Fruit fly (Drosophila melanogaster) whole organism, embryonic: ENCODE measurements around the gene kek4.

Experiments used
- Ada2b ChIP-seq: fragments of 200-800 bp; sonication (Bioruptor generic); IDR thresholded peaks from 2 replicates; pipeline ENCODE4 v1.3.6; 2022; ENCODE audit warnings: missing biosample characterization, missing genetic modification characterization
- CG10209 ChIP-seq: fragments of 200-800 bp; sonication (Bioruptor generic); optimal IDR thresholded peaks from 3 replicates; lab custom pipeline; 2017; ENCODE audit warnings: missing biosample characterization, mild to moderate bottlenecking, missing genetic modification characterization, missing genetic modification reagents
- CG12659 ChIP-seq: fragments of 200-800 bp; sonication (Bioruptor generic); optimal IDR thresholded peaks from 3 replicates; lab custom pipeline; 2017; ENCODE audit warnings: mild to moderate bottlenecking, missing biosample characterization, missing genetic modification reagents, missing genetic modification characterization
- CG13894 ChIP-seq: fragments of 200-800 bp; sonication (Bioruptor generic); optimal IDR thresholded peaks from 3 replicates; lab custom pipeline; 2018; ENCODE audit warnings: missing biosample characterization, mild to moderate bottlenecking, missing genetic modification characterization, moderate library complexity
- CG15269 ChIP-seq: fragments of 200-800 bp; sonication (Bioruptor generic); optimal IDR thresholded peaks from 2 replicates; lab custom pipeline; 2018; ENCODE audit warnings: missing biosample characterization, mild to moderate bottlenecking, missing genetic modification characterization, moderate library complexity
- CG1602 ChIP-seq: fragments of 200-800 bp; sonication (Bioruptor generic); optimal IDR thresholded peaks from 3 replicates; lab custom pipeline; 2016; ENCODE audit warnings: missing biosample characterization, missing genetic modification characterization
- CG16779 ChIP-seq: fragments of 200-800 bp; sonication (Bioruptor generic); IDR thresholded peaks from 2 replicates; pipeline ENCODE4 v1.3.6; 2022; ENCODE audit warnings: missing biosample characterization, missing genetic modification characterization
- CG17612 ChIP-seq: fragments of 200-800 bp; sonication (Bioruptor generic); IDR thresholded peaks from 2 replicates; pipeline ENCODE4 v1.3.6; 2022; ENCODE audit warnings: missing biosample characterization, missing genetic modification characterization
- CG18262 ChIP-seq: fragments of 200-800 bp; optimal IDR thresholded peaks from 3 replicates; lab custom pipeline; 2019; ENCODE audit warnings: missing biosample characterization, mild to moderate bottlenecking, missing genetic modification characterization, moderate library complexity
- CG18476 ChIP-seq: fragments of 200-800 bp; sonication (Bioruptor generic); optimal IDR thresholded peaks from 2 replicates; lab custom pipeline; 2016; ENCODE audit warnings: missing biosample characterization, mild to moderate bottlenecking, missing genetic modification characterization
- CG2120 ChIP-seq: fragments of 200-800 bp; sonication (Bioruptor generic); optimal IDR thresholded peaks from 3 replicates; lab custom pipeline; 2016; ENCODE audit warnings: missing biosample characterization, missing genetic modification characterization
- CG3065 ChIP-seq: fragments of 200-800 bp; sonication (Bioruptor generic); optimal IDR thresholded peaks from 2 replicates; lab custom pipeline; 2016; ENCODE audit warnings: missing biosample characterization, missing genetic modification characterization
- CG34224 ChIP-seq: fragments of 200-800 bp; sonication (Bioruptor generic); IDR thresholded peaks from 3 replicates; pipeline ENCODE4 v1.3.6; 2022; ENCODE audit warnings: missing biosample characterization, missing genetic modification characterization; ENCODE audit not compliant: partially characterized antibody
- CG34376 ChIP-seq: fragments of 200-800 bp; sonication (Bioruptor generic); optimal IDR thresholded peaks from 2 replicates; lab custom pipeline; 2018; ENCODE audit warnings: missing biosample characterization, mild to moderate bottlenecking, missing genetic modification characterization
- CG3838 ChIP-seq: fragments of 200-800 bp; sonication (Bioruptor generic); optimal IDR thresholded peaks from 3 replicates; lab custom pipeline; 2016; ENCODE audit warnings: missing biosample characterization, missing genetic modification characterization
- CG4282 ChIP-seq: fragments of 200-800 bp; sonication (Bioruptor generic); optimal IDR thresholded peaks from 2 replicates; lab custom pipeline; 2016; ENCODE audit warnings: missing biosample characterization, missing genetic modification characterization
- CG6765 ChIP-seq: fragments of 200-800 bp; sonication (Bioruptor generic); optimal IDR thresholded peaks from 3 replicates; lab custom pipeline; 2017; ENCODE audit warnings: missing biosample characterization, mild to moderate bottlenecking, missing genetic modification characterization
- CG7357 ChIP-seq: fragments of 200-800 bp; sonication (Bioruptor generic); IDR thresholded peaks from 3 replicates; pipeline ENCODE4 v1.3.6; 2022; ENCODE audit warnings: missing biosample characterization, missing genetic modification characterization
- CG8290 ChIP-seq, 3 experiments: fragments of 200-800 bp; sonication (Bioruptor generic); optimal IDR thresholded peaks; 2 replicates each; lab custom pipeline; 2016 to 2019; ENCODE audit warnings: missing biosample characterization in 3 of 3, missing genetic modification characterization in 3 of 3, mild to moderate bottlenecking in 2 of 3, moderate library complexity in 1 of 3
- CG9817 ChIP-seq: fragments of 200-800 bp; sonication (Bioruptor generic); optimal IDR thresholded peaks from 2 replicates; lab custom pipeline; 2018; ENCODE audit warnings: missing biosample characterization, mild to moderate bottlenecking, missing genetic modification characterization, moderate library complexity
- CG9932 ChIP-seq: fragments of 200-800 bp; sonication (Bioruptor generic); IDR thresholded peaks from 2 replicates; pipeline ENCODE4 v1.3.6; 2022; ENCODE audit warnings: missing biosample characterization, missing genetic modification characterization
- Eip74EF ChIP-seq, 2 experiments: fragments of 200-800 bp in 1 of 2; fragments of >200 bp in 1 of 2; sonication (Bioruptor generic) in 1 of 2; optimal IDR thresholded peaks; 2 replicates each; lab custom pipeline; 2017 to 2019; ENCODE audit warnings: missing biosample characterization in 2 of 2, missing genetic modification characterization in 2 of 2, mild to moderate bottlenecking in 1 of 2, moderate library complexity in 1 of 2
- Fer3 ChIP-seq: fragments of 200-800 bp; sonication (Bioruptor generic); optimal IDR thresholded peaks from 2 replicates; lab custom pipeline; 2018; ENCODE audit warnings: missing biosample characterization, mild to moderate bottlenecking, missing genetic modification characterization, moderate library complexity
- HLHmδ ChIP-seq: fragments of 200-800 bp; sonication (Bioruptor generic); optimal IDR thresholded peaks from 2 replicates; lab custom pipeline; 2018; ENCODE audit warnings: missing biosample characterization, mild to moderate bottlenecking, missing genetic modification characterization, moderate library complexity
- Hey ChIP-seq: fragments of 200-800 bp; sonication (Bioruptor generic); optimal IDR thresholded peaks from 3 replicates; lab custom pipeline; 2018; ENCODE audit warnings: missing biosample characterization, mild to moderate bottlenecking, missing genetic modification characterization
- Six4 ChIP-seq: fragments of 200-800 bp; sonication (Bioruptor generic); optimal IDR thresholded peaks from 2 replicates; lab custom pipeline; 2016; ENCODE audit warnings: missing biosample characterization, missing genetic modification characterization
- Trl ChIP-seq, 3 experiments: fragments of >200 bp in 2 of 3; fragments of 200-800 bp in 1 of 3; sonication (Bioruptor generic) in 1 of 3; optimal IDR thresholded peaks; 2 replicates in 1 of 3; 3 replicates in 2 of 3; lab custom pipeline; 2016 to 2017; ENCODE audit warnings: missing biosample characterization in 1 of 3, missing genetic modification characterization in 1 of 3
- YL-1 ChIP-seq: fragments of 200-800 bp; sonication (Bioruptor generic); optimal IDR thresholded peaks from 3 replicates; lab custom pipeline; 2017; ENCODE audit warnings: missing biosample characterization, mild to moderate bottlenecking, missing genetic modification characterization
- ac ChIP-seq: fragments of 200-800 bp; sonication (Bioruptor generic); optimal IDR thresholded peaks from 3 replicates; lab custom pipeline; 2017; ENCODE audit warnings: missing biosample characterization, mild to moderate bottlenecking, missing genetic modification characterization
- al ChIP-seq: fragments of 200-800 bp; sonication (Bioruptor generic); IDR thresholded peaks from 2 replicates; pipeline ENCODE4 v1.3.6; 2022; ENCODE audit warnings: missing biosample characterization, missing genetic modification characterization
- br ChIP-seq: fragments of >200 bp; optimal IDR thresholded peaks from 2 replicates; lab custom pipeline; 2017
- btn ChIP-seq: fragments of 200-800 bp; sonication (Bioruptor generic); optimal IDR thresholded peaks from 2 replicates; lab custom pipeline; 2016; ENCODE audit warnings: missing biosample characterization, missing genetic modification characterization
- chinmo ChIP-seq: fragments of 200-800 bp; sonication (Bioruptor generic); IDR thresholded peaks from 4 replicates; pipeline ENCODE4 v1.3.6; 2022; ENCODE audit warnings: missing biosample characterization, missing genetic modification characterization; ENCODE audit not compliant: partially characterized antibody
- chm ChIP-seq: fragments of 200-800 bp; sonication (Bioruptor generic); IDR thresholded peaks from 2 replicates; pipeline ENCODE4 v1.3.6; 2022; ENCODE audit warnings: missing biosample characterization, missing genetic modification characterization
- gcm2 ChIP-seq: fragments of 200-800 bp; sonication (Bioruptor generic); optimal IDR thresholded peaks from 2 replicates; lab custom pipeline; 2016; ENCODE audit warnings: missing biosample characterization, missing genetic modification characterization
- gem ChIP-seq: fragments of 200-800 bp; sonication (Bioruptor generic); optimal IDR thresholded peaks from 2 replicates; lab custom pipeline; 2019; ENCODE audit warnings: missing biosample characterization, mild to moderate bottlenecking, missing genetic modification characterization, moderate library complexity
- gro ChIP-seq: fragments of 200-800 bp; sonication (Bioruptor generic); optimal IDR thresholded peaks from 2 replicates; lab custom pipeline; 2016; ENCODE audit warnings: missing biosample characterization, missing genetic modification characterization
- gsb ChIP-seq: fragments of 200-800 bp; sonication (Bioruptor generic); IDR thresholded peaks from 2 replicates; pipeline ENCODE4 v1.3.6; 2022; ENCODE audit warnings: missing biosample characterization, missing genetic modification characterization
- hb ChIP-seq: fragments of 200-800 bp; sonication (Bioruptor generic); IDR thresholded peaks from 3 replicates; pipeline ENCODE4 v1.3.6; 2022; ENCODE audit warnings: missing biosample characterization, missing genetic modification characterization; ENCODE audit not compliant: partially characterized antibody
- jing ChIP-seq: fragments of 200-800 bp; sonication (Bioruptor generic); optimal IDR thresholded peaks from 2 replicates; lab custom pipeline; 2018; ENCODE audit warnings: missing biosample characterization, mild to moderate bottlenecking, missing genetic modification characterization
- lov ChIP-seq, 2 experiments: fragments of 200-800 bp in 1 of 2; fragments of >200 bp in 1 of 2; sonication (Bioruptor generic) in 1 of 2; IDR thresholded peaks in 1 of 2; optimal IDR thresholded peaks in 1 of 2; 2 replicates in 1 of 2; 3 replicates in 1 of 2; pipeline versions ENCODE4 v1.3.6 to Lab custom; 2017 to 2022; ENCODE audit warnings: missing biosample characterization in 1 of 2, missing genetic modification characterization in 1 of 2
- org-1 ChIP-seq: fragments of 200-800 bp; sonication (Bioruptor generic); optimal IDR thresholded peaks from 2 replicates; lab custom pipeline; 2017; ENCODE audit warnings: missing biosample characterization, missing genetic modification characterization
- row ChIP-seq: fragments of 200-800 bp; sonication (Bioruptor generic); IDR thresholded peaks from 3 replicates; pipeline ENCODE4 v1.3.6; 2022; ENCODE audit warnings: missing biosample characterization, missing genetic modification characterization
- seq ChIP-seq: fragments of 200-800 bp; sonication (Bioruptor generic); IDR thresholded peaks from 2 replicates; pipeline ENCODE4 v1.3.6; 2022; ENCODE audit warnings: missing biosample characterization, missing genetic modification characterization
- stwl ChIP-seq: fragments of 200-800 bp; sonication (Bioruptor generic); optimal IDR thresholded peaks from 3 replicates; lab custom pipeline; 2018; ENCODE audit warnings: missing biosample characterization, mild to moderate bottlenecking, missing genetic modification characterization, moderate library complexity
- wor ChIP-seq: fragments of 200-800 bp; sonication (Bioruptor generic); IDR thresholded peaks from 2 replicates; pipeline ENCODE4 v1.3.6; 2022; ENCODE audit warnings: missing biosample characterization, missing genetic modification characterization
- yki ChIP-seq: fragments of >200 bp; optimal IDR thresholded peaks from 3 replicates; lab custom pipeline; 2018
- zf30C ChIP-seq: fragments of 200-800 bp; sonication (Bioruptor generic); optimal IDR thresholded peaks from 3 replicates; lab custom pipeline; 2018; ENCODE audit warnings: missing biosample characterization, mild to moderate bottlenecking, missing genetic modification characterization
- zfh1 ChIP-seq: fragments of 200-800 bp; sonication (Bioruptor generic); IDR thresholded peaks from 3 replicates; pipeline ENCODE4 v1.3.6; 2022; ENCODE audit warnings: missing biosample characterization, missing genetic modification characterization

Gene kek4

DNA sequence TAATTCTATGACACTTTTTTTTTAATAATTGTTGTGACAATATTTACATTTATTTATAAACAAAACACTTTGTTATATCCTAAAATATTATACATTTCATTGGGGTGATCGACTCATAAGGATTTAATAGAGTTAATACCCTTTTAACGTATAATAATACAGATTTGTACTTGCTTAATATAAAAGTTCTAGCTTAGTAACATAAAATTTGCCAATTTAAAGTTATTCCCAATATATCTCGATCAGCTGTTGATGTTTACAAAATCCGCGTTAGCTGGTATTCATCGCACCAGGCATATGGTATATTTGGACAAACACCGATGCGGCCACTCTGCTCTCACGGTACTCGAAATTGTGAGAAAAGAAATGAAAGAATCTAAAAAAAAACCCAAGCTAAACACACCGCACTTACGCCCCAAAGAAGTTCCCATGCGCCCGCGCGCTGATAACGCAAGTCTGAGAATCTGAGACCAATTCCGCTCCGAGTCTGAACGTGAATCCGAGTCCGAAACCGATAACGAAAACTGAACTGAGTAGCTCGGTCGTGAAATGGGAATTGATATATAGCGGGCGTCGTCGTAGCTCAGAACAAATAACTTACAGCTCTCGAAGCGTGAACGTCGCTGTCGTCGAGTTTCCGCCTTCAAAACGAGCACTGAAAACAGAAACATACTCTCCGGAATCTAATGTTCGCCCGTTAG lies 11.6 kb downstream of the kek4 start, which contains the start of gene Pect (continued):
- TF ChIP-seq CG15269 (tag; lab: Kevin White, UChicago), result no peak
- TF ChIP-seq CG34224 (GFP tag; lab: Robert Waterston, UW), result peak; percentile 32; the same call in 1 of the 3 replicates
- TF ChIP-seq jing, result no peak
- peak; percentile 79 for TF ChIP-seq CG13894
- TF ChIP-seq Fer3 (tag; lab: Kevin White, UChicago), result no peak
- no peak for TF ChIP-seq CG7357 (GFP tag; lab: Robert Waterston, UW)
- TF ChIP-seq lov (optimal IDR thresholded peaks at IDR 0.05; lab: Kevin White, UChicago), result no peak
- TF ChIP-seq lov (GFP tag; IDR thresholded peaks at IDR 0.05; lab: Robert Waterston, UW), result peak; percentile 29; the same call in 1 of the 3 replicates
- peak; percentile 44; the same call in 1 of the 2 replicates for TF ChIP-seq seq
- TF ChIP-seq hb (GFP tag; lab: Robert Waterston, UW), result no peak
- peak; percentile 11 for TF ChIP-seq CG12659 (GFP tag; lab: Kevin White, UChicago)
- no peak for TF ChIP-seq br (lab: Kevin White, UChicago)
- TF ChIP-seq YL-1 (GFP tag; lab: Kevin White, UChicago), result no peak
- TF ChIP-seq CG3838 (GFP tag; lab: Kevin White, UChicago), result no peak
- no peak for TF ChIP-seq CG16779 (GFP tag; lab: Robert Waterston, UW)
- TF ChIP-seq CG10209 (GFP tag; lab: Kevin White, UChicago), result no peak
- peak; percentile 9 for TF ChIP-seq stwl (tag; lab: Kevin White, UChicago)
- TF ChIP-seq CG2120 (GFP tag; lab: Kevin White, UChicago), result no peak
- TF ChIP-seq Eip74EF (GFP tag; optimal IDR thresholded peaks at IDR 0.05; lab: Kevin White, UChicago), result no peak
- peak; percentile 62 for TF ChIP-seq gro (GFP tag; lab: Kevin White, UChicago)
- TF ChIP-seq Six4 (GFP tag; lab: Kevin White, UChicago), result peak; percentile 4
- no peak for TF ChIP-seq zf30C
- TF ChIP-seq gem, result no peak
- 0 out of 2 replicates have a peak, but pooled peaks have one; percentile 27 for TF ChIP-seq al (GFP tag; lab: Robert Waterston, UW)
- TF ChIP-seq CG9817, result peak; percentile 16
- TF ChIP-seq CG4282 (GFP tag; lab: Kevin White, UChicago), result no peak
- no peak for TF ChIP-seq gsb (GFP tag; lab: Robert Waterston, UW)
- TF ChIP-seq ac (GFP tag; lab: Kevin White, UChicago), result no peak
- no peak for TF ChIP-seq Hey (tag; lab: Kevin White, UChicago)
- TF ChIP-seq gcm2, result no peak
- peak; percentile 43 for TF ChIP-seq CG1602 (GFP tag; lab: Kevin White, UChicago)
- TF ChIP-seq CG18262, result no peak
- peak; percentile 38 for TF ChIP-seq CG9932
- peak in 1 of 2 experiments; percentile 66 for TF ChIP-seq Trl (optimal IDR thresholded peaks at IDR 0.05; lab: Kevin White, UChicago)
- TF ChIP-seq Trl (GFP tag; optimal IDR thresholded peaks at IDR 0.05; lab: Kevin White, UChicago), result no peak
- TF ChIP-seq CG34376 (GFP tag; lab: Kevin White, UChicago), result peak; percentile 96
- no peak for TF ChIP-seq CG17612 (GFP tag; lab: Robert Waterston, UW)
- peak; percentile 19 for TF ChIP-seq CG18476
- TF ChIP-seq btn, result no peak
- peak; percentile 9 for TF ChIP-seq CG6765 (GFP tag; lab: Kevin White, UChicago)
- no peak for TF ChIP-seq zfh1
- no peak for TF ChIP-seq yki (lab: Kevin White, UChicago)
- no peak for TF ChIP-seq CG3065
- no peak for TF ChIP-seq HLHmδ (GFP tag; lab: Kevin White, UChicago)
- no peak for TF ChIP-seq org-1 (GFP tag; lab: Kevin White, UChicago)
- no peak for TF ChIP-seq wor (GFP tag; lab: Robert Waterston, UW)
- no peak for TF ChIP-seq CG8290 (GFP tag; optimal IDR thresholded peaks at IDR 0.05; lab: Kevin White, UChicago)
- no peak for TF ChIP-seq CG8290 (tag; optimal IDR thresholded peaks at IDR 0.05; lab: Kevin White, UChicago)
- no peak for TF ChIP-seq Ada2b
- peak; percentile 81 for TF ChIP-seq row (GFP tag; lab: Robert Waterston, UW)
- TF ChIP-seq chinmo (GFP tag; lab: Robert Waterston, UW), result peak; percentile 89; the same call in 3 of the 4 replicates
- peak; percentile 63; the same call in 1 of the 2 replicates for TF ChIP-seq chm
